Fruit fly (Drosophila melanogaster) whole organism, wandering third instar larva: ENCODE results near the gene CG34282.

Experiments
- Dfd ChIP-seq: fragments of >200 bp; optimal IDR thresholded peaks from 2 replicates; lab custom pipeline; 2017; ENCODE audit warnings: missing biosample characterization, missing genetic modification characterization
- HLH106 ChIP-seq: fragments of 200-800 bp; optimal IDR thresholded peaks from 3 replicates; lab custom pipeline; 2019; ENCODE audit warnings: missing biosample characterization, mild to moderate bottlenecking, missing genetic modification characterization, moderate library complexity
- Hr78 ChIP-seq: fragments of >200 bp; optimal IDR thresholded peaks from 2 replicates; lab custom pipeline; 2017; ENCODE audit warnings: missing biosample characterization, missing genetic modification characterization
- Vsx2 ChIP-seq: fragments of 200-300, 225-300 bp; sonication (Bioruptor generic); optimal IDR thresholded peaks from 2 replicates; lab custom pipeline; 2018; ENCODE audit warnings: missing biosample characterization, missing genetic modification characterization; ENCODE audit not compliant: partially characterized antibody
- dsf ChIP-seq: sonication (Bioruptor generic); optimal IDR thresholded peaks from 2 replicates; lab custom pipeline; 2016; ENCODE audit warnings: missing biosample characterization, missing genetic modification characterization, borderline replicate concordance
- h ChIP-seq: fragments of 200-800 bp; sonication (Bioruptor generic); optimal IDR thresholded peaks from 3 replicates; lab custom pipeline; 2016; ENCODE audit warnings: missing biosample characterization, mild to moderate bottlenecking, missing genetic modification characterization
- lola ChIP-seq: fragments of >200 bp; optimal IDR thresholded peaks from 2 replicates; lab custom pipeline; 2017; ENCODE audit warnings: missing biosample characterization, missing genetic modification characterization
- pan ChIP-seq: fragments of >200 bp; optimal IDR thresholded peaks from 2 replicates; lab custom pipeline; 2017
- psq ChIP-seq: fragments of 200-800 bp; sonication (Bioruptor generic); optimal IDR thresholded peaks from 3 replicates; lab custom pipeline; 2017; ENCODE audit warnings: missing biosample characterization, mild to moderate bottlenecking, missing genetic modification characterization, moderate library complexity
- rgr ChIP-seq: fragments of 200-800 bp; sonication (Bioruptor generic); optimal IDR thresholded peaks from 3 replicates; lab custom pipeline; 2016; ENCODE audit warnings: missing biosample characterization, mild to moderate bottlenecking, missing genetic modification characterization
- tai ChIP-seq: sonication (Bioruptor generic); optimal IDR thresholded peaks from 2 replicates; lab custom pipeline; 2016; ENCODE audit warnings: missing biosample characterization, missing genetic modification characterization
- usp ChIP-seq: fragments of >200 bp; optimal IDR thresholded peaks from 2 replicates; lab custom pipeline; 2017; ENCODE audit warnings: missing biosample characterization, missing genetic modification characterization

dm6 chr3R:18741844-18742187, 46.8 kb downstream of the CG34282 start:
- TF ChIP-seq dsf (GFP tag; lab: Kevin White, UChicago) (no peak), tai (no peak), Hr78 (GFP tag; lab: Kevin White, UChicago) (no peak), lola (no peak), usp (GFP tag; lab: Kevin White, UChicago) (no peak), Dfd (GFP tag; lab: Kevin White, UChicago) (no peak), rgr (GFP tag; lab: Kevin White, UChicago) (no peak), HLH106 (tag; lab: Kevin White, UChicago) (no peak), Vsx2 (GFP tag; lab: Kevin White, UChicago) (no peak), h (no peak), pan (lab: Kevin White, UChicago) (no peak), psq (peak; percentile 16)
